Fruit fly (Drosophila melanogaster): ENCODE results near the gene Mob3.

Gene Mob3

DNA sequence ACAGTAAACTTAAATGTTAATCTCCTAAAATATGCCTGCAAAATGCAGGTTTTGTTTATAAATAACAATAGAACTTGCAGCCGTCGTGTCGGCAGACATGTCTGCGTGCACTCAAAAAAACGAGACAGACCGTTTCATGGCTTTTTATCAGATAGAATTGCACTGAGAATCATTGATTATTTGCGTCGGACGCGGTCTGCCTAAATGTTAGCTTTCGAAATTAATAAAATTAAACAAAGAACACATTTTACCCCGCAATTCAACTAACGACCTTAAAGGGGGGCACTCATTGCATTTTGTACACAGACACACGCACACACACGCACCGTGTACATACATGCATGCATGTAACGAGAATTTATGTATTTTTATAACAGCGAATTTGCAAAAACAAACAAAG lies 11.7 kb downstream of the Mob3 start (continued):
- no peak for TF ChIP-seq Ets96B (tag; optimal IDR thresholded peaks at IDR 0.05)
- TF ChIP-seq vri (GFP tag; optimal IDR thresholded peaks at IDR 0.05), result peak; percentile 51
- TF ChIP-seq esn (GFP tag; optimal IDR thresholded peaks at IDR 0.05), result peak; percentile 74
- TF ChIP-seq net (GFP tag; optimal IDR thresholded peaks at IDR 0.05), result no peak
- TF ChIP-seq CG3919 (GFP tag; optimal IDR thresholded peaks at IDR 0.05), result no peak
- no peak for TF ChIP-seq CG15336 (GFP tag; IDR thresholded peaks at IDR 0.05)
- TF ChIP-seq achi (GFP tag; optimal IDR thresholded peaks at IDR 0.05), result peak; percentile 58

DNA sequence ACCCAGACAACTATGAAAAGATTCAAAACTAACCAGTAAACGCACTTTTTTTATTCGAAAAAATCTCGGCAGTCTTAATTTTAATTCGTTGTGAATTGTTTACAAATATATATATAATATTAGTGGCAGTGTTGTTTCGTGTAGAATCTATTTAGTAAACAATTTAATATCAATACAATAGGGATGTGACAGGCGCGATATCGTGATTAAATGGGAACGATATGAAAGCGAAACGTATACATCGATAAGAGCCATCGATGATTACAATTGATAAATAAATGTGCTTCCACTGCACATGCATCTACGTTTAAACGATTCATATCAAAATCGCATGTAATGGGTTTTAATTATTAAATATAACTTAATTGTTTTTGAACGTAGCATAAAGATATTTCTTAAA lies 12.2 kb downstream of the Mob3 start:
- peak; percentile 84 for TF ChIP-seq fkh (GFP tag; optimal IDR thresholded peaks at IDR 0.05)
- no peak for TF ChIP-seq lz (GFP tag; optimal IDR thresholded peaks at IDR 0.05)

DNA sequence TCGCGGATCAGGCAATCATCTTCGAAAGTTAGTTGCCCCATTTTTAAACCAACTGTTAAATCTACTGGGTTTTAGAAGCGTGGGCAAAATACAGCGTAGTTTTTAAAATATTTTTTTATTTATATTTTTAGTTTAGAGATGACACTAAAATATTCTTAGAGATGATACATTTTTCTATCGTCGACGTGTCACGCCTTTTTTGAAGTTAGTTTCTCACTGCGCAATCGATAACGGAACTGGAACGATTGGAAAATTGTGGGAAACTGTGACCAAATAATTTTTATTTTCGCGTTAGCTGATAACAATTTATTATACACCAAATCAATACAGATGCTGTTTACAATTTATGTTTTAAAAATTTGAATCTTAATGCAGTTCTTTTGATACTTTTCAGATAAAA lies 13.5 kb downstream of the Mob3 start, which contains the start of gene Utx:
Gene Utx (minus strand): TSS at position 154 of the 400 bp plus-strand sequence.
- TF ChIP-seq CG3032 (tag; optimal IDR thresholded peaks at IDR 0.05), result peak; percentile 19
- TF ChIP-seq CG6276 (GFP tag; optimal IDR thresholded peaks at IDR 0.05), result no peak
- no peak for TF ChIP-seq Sox15 (GFP tag; optimal IDR thresholded peaks at IDR 0.05)
- peak; percentile 0 for TF ChIP-seq CG31627 (GFP tag; optimal IDR thresholded peaks at IDR 0.05)
- no peak for TF ChIP-seq cyc (GFP tag; optimal IDR thresholded peaks at IDR 0.05)
- TF ChIP-seq fd59A (GFP tag; optimal IDR thresholded peaks at IDR 0.05), result no peak
- TF ChIP-seq Eip78C (GFP tag), result no peak
- no peak for TF ChIP-seq CG11294 (GFP tag; IDR thresholded peaks at IDR 0.05)
- TF ChIP-seq Hr39 (GFP tag; optimal IDR thresholded peaks at IDR 0.05), result no peak
- TF ChIP-seq OdsH (GFP tag; optimal IDR thresholded peaks at IDR 0.05), result no peak
- no peak for TF ChIP-seq fkh (GFP tag; optimal IDR thresholded peaks at IDR 0.05)
- TF ChIP-seq CG4318 (GFP tag; optimal IDR thresholded peaks at IDR 0.05), result no peak
- TF ChIP-seq Hr4 (GFP tag; optimal IDR thresholded peaks at IDR 0.05), result no peak
- no peak for TF ChIP-seq CG11762 (GFP tag; optimal IDR thresholded peaks at IDR 0.05; ENCODE audit: insufficient read depth)
- no peak for TF ChIP-seq Blimp-1 (GFP tag; optimal IDR thresholded peaks at IDR 0.05)
- no peak for TF ChIP-seq Met (GFP tag; optimal IDR thresholded peaks at IDR 0.05)
- no peak for TF ChIP-seq Ets21C (GFP tag; optimal IDR thresholded peaks at IDR 0.05)
- no peak for TF ChIP-seq CG10669 (GFP tag; optimal IDR thresholded peaks at IDR 0.05)
- no peak for TF ChIP-seq CG6792 (GFP tag; optimal IDR thresholded peaks at IDR 0.05)
- TF ChIP-seq acj6 (GFP tag; optimal IDR thresholded peaks at IDR 0.05), result no peak
- no peak for TF ChIP-seq Smox (GFP tag; optimal IDR thresholded peaks at IDR 0.05)
- TF ChIP-seq pdm3 (GFP tag; optimal IDR thresholded peaks at IDR 0.05), result no peak
- TF ChIP-seq fd85E (GFP tag; optimal IDR thresholded peaks at IDR 0.05), result no peak
- peak; percentile 12 for TF ChIP-seq lz (GFP tag; optimal IDR thresholded peaks at IDR 0.05)
- no peak for TF ChIP-seq CG8632 (GFP tag; optimal IDR thresholded peaks at IDR 0.05)
- no peak for TF ChIP-seq Lpt (GFP tag; optimal IDR thresholded peaks at IDR 0.05)
- no peak for TF ChIP-seq CG6163 (GFP tag; IDR thresholded peaks at IDR 0.05)
- peak; percentile 14 for TF ChIP-seq esn (GFP tag; optimal IDR thresholded peaks at IDR 0.05)
- TF ChIP-seq CG16779 (tag; optimal IDR thresholded peaks at IDR 0.05), result no peak
- TF ChIP-seq CG32006 (GFP tag; optimal IDR thresholded peaks at IDR 0.05), result no peak
- TF ChIP-seq eg (GFP tag; IDR thresholded peaks at IDR 0.05), result no peak
- TF ChIP-seq CG8319 (GFP tag; optimal IDR thresholded peaks at IDR 0.05), result no peak
- no peak for TF ChIP-seq svp (GFP tag)
- TF ChIP-seq CG1621 (tag; optimal IDR thresholded peaks at IDR 0.05), result no peak
- TF ChIP-seq spab (GFP tag; optimal IDR thresholded peaks at IDR 0.05), result no peak
- TF ChIP-seq CG6854 (GFP tag; optimal IDR thresholded peaks at IDR 0.05), result no peak
- peak; percentile 1 for TF ChIP-seq Eip93F (GFP tag; optimal IDR thresholded peaks at IDR 0.05)
- no peak for TF ChIP-seq CG6808 (GFP tag; optimal IDR thresholded peaks at IDR 0.05)
- no peak for TF ChIP-seq CG8119 (GFP tag; IDR thresholded peaks at IDR 0.05)
- no peak for TF ChIP-seq dac (GFP tag; optimal IDR thresholded peaks at IDR 0.05)
- TF ChIP-seq Hr38 (GFP tag; optimal IDR thresholded peaks at IDR 0.05), result no peak
